Worm (Caenorhabditis elegans) whole organism, L4/young adult: ENCODE data around the gene saeg-1.

Experiments
- dao-5 ChIP-seq: sonication (generic microtip); optimal IDR thresholded peaks from 2 replicates; lab custom pipeline; 2016; ENCODE audit warnings: missing genotype, missing genetic modification characterization, moderate library complexity, missing compliant biosample characterization
- him-1 ChIP-seq: sonication (generic microtip); optimal IDR thresholded peaks from 2 replicates; lab custom pipeline; 2016; ENCODE audit warnings: missing genotype, missing genetic modification reagents, missing genetic modification characterization, missing compliant biosample characterization

ce11 chrV:10856901-10857637 lies 8.4 kb downstream of the saeg-1 start:
- TF ChIP-seq him-1 (no peak), dao-5 (tag; lab: Kevin White, UChicago) (no peak)
